Fruit fly (Drosophila melanogaster) whole organism, wandering third instar larva: ENCODE results near the gene CG13096.

ENCODE experiments used
- Abd-B ChIP-seq: fragments of >200 bp; optimal IDR thresholded peaks from 2 replicates; lab custom pipeline; 2017; ENCODE audit warnings: missing biosample characterization, missing genetic modification characterization
- CG32264 ChIP-seq: fragments of 200-800 bp; sonication (Bioruptor generic); optimal IDR thresholded peaks from 2 replicates; lab custom pipeline; 2016; ENCODE audit warnings: missing biosample characterization, missing genetic modification characterization
- Hnf4 ChIP-seq: fragments of 200-800 bp; sonication (Bioruptor generic); optimal IDR thresholded peaks from 2 replicates; lab custom pipeline; 2016; ENCODE audit warnings: missing biosample characterization, mild to moderate bottlenecking, missing genetic modification characterization
- Jra ChIP-seq: sonication (Bioruptor generic); optimal IDR thresholded peaks from 2 replicates; lab custom pipeline; 2016; ENCODE audit warnings: missing biosample characterization, missing genetic modification characterization
- Mio ChIP-seq: sonication (Bioruptor generic); optimal IDR thresholded peaks from 2 replicates; lab custom pipeline; 2016; ENCODE audit warnings: missing biosample characterization, missing genetic modification characterization
- Myc ChIP-seq: fragments of >200 bp; optimal IDR thresholded peaks from 2 replicates; lab custom pipeline; 2017
- dl ChIP-seq, 2 experiments: fragments of 175-275, 200-275 bp in 1 of 2; fragments of 200-275 bp in 1 of 2; sonication (Bioruptor generic); optimal IDR thresholded peaks; lab custom pipeline; 2018; ENCODE audit warnings: mild to moderate bottlenecking in 2 of 2, missing biosample characterization in 2 of 2, missing genetic modification characterization in 2 of 2, moderate library complexity in 2 of 2; ENCODE audit not compliant: partially characterized antibody in 2 of 2, insufficient read depth in 1 of 2
- fru ChIP-seq: fragments of 200-800 bp; sonication (Bioruptor generic); optimal IDR thresholded peaks from 3 replicates; lab custom pipeline; 2016; ENCODE audit warnings: missing biosample characterization, mild to moderate bottlenecking, missing genetic modification characterization
- h ChIP-seq: fragments of 200-800 bp; sonication (Bioruptor generic); optimal IDR thresholded peaks from 3 replicates; lab custom pipeline; 2016; ENCODE audit warnings: missing biosample characterization, mild to moderate bottlenecking, missing genetic modification characterization
- rgr ChIP-seq: fragments of 200-800 bp; sonication (Bioruptor generic); optimal IDR thresholded peaks from 3 replicates; lab custom pipeline; 2016; ENCODE audit warnings: missing biosample characterization, mild to moderate bottlenecking, missing genetic modification characterization

- TF ChIP-seq CG32264 (GFP tag; lab: Kevin White, UChicago), result no peak
- no peak for TF ChIP-seq Abd-B
- no peak for TF ChIP-seq dl (GFP tag; optimal IDR thresholded peaks at IDR 0.05; lab: Kevin White, UChicago; ENCODE audit: insufficient read depth in 1 of 2, partially characterized antibody in 2 of 2)
- TF ChIP-seq rgr (GFP tag; lab: Kevin White, UChicago), result peak; percentile 59
- TF ChIP-seq Jra (GFP tag; lab: Kevin White, UChicago), result no peak
- peak; percentile 7 for TF ChIP-seq fru
- no peak for TF ChIP-seq Mio
- no peak for TF ChIP-seq Myc
- peak; percentile 42 for TF ChIP-seq h (GFP tag; lab: Kevin White, UChicago)
- TF ChIP-seq Hnf4, result peak; percentile 51
Observed at dm6 chr2L:8528318-8528717, 16.7 kb upstream of the CG13096 start, which contains the start of the genes lmgA and lmgB.
